Fruit fly (Drosophila melanogaster): ENCODE data around the gene Rel.

The Rel gene

DNA sequence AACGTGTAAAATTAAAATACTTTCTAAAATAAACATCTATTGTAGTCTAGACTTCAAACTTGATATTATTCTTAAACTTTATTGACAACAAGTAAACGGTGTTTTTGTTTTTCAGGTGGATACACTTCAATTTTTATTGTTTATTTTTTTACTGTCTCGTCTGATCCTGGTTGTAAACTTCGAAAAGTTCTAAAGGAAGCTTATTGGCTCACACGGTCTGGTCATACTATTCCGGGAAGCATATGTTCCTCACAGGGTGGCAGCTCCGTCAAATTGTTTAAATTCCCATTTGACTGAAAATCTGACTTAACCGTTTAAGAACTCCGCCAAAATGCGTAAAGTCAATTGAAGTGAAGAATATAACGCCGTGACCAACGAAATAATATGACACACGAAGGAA is 39.6 kb downstream of the Rel start, which contains the start of gene CG11983:
Gene CG11983 (plus strand): TSS at position 120 of the 400 bp plus-strand sequence.
- TF ChIP-seq noc (tag; optimal IDR thresholded peaks at IDR 0.05): no peak

dm6 chr3R:9007258-9007657 is 40.5 kb downstream of the Rel start:
- no peak for TF ChIP-seq noc (tag; optimal IDR thresholded peaks at IDR 0.05)

dm6 chr3R:9006129-9006528 is 41.6 kb downstream of the Rel start, which contains the start of the genes Prosbeta3 and Iru:
Gene Prosbeta3, minus strand, starts transcription at chr3R:9006226.
Gene Iru, plus strand, starts transcription at chr3R:9006456.
- no peak for TF ChIP-seq noc (tag; optimal IDR thresholded peaks at IDR 0.05)

dm6 chr3R:9003600-9004223 is 44.1 kb downstream of the Rel start, which contains the start of the genes CG31100 and CG11980:
Gene CG31100, minus strand, starts transcription at chr3R:9003650.
Gene CG11980, plus strand, starts transcription at chr3R:9004017.
- no peak for TF ChIP-seq noc (tag; optimal IDR thresholded peaks at IDR 0.05)

DNA sequence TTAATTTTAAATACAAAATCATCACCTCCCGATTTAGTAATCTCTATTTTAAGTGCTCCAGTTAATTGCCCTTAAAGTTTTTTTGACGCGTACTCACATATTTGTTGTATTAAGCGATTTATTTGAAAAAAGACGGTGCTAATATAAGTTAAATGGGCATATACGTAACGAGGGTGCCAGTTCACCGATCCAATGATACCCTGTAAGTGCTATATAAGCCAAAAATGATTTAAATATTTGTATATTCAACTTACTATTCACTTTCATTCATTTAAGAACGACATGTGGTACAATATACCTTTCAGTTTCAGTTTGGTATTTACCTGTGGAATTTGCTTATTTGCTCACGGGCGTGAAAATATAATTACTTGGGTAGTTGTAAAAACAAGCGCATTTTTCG is 45.2 kb downstream of the Rel start:
- no peak for TF ChIP-seq noc (tag; optimal IDR thresholded peaks at IDR 0.05)

DNA sequence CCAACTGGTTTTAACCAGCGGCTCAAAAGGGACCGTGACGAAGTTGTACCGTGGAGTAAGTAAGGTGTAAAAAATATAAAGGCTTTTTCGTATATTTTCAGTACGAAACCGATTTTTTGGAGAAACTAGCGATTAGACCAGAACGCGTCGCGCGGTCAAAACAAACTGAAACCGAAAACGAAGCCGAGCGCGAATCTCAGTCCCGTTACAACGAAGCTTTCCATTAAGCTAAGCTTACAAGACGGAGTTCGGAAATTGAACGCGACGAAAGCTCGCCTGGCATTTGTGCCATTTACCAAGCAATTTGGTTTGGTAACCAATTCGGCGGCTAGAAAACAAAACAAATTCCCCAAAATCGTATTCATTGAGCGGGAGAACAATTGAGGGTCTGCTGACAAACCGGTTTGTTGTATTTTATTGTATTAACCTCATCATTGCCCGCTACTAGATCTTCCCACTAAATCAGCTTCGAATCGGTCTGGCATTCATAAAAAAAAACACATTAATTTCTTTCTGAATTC is 46.0 kb downstream of the Rel start:
- TF ChIP-seq noc (tag; optimal IDR thresholded peaks at IDR 0.05): no peak

DNA sequence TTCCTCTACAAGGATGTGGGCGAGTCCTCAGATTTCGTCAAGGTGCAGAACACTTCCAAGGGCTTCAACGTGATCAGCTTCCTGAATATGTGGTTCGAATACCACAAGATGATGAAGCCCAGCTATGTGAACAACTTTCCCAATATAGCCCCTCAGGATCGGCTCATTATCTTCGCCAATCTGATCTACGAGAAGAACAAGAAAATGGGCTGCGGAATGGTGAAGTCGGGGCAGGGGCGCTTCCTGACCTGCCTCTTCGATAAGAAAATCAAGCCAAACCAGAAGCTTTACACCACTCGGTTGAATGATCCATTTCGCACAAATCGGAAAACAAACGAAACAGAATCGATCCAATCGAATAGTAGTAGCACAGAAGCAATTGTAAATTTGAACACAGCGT is 49.5 kb downstream of the Rel start:
- no peak for TF ChIP-seq noc (tag; optimal IDR thresholded peaks at IDR 0.05)

dm6 chr3R:8997397-8997796 is 50.4 kb downstream of the Rel start, which contains the start of gene CG11977:
Gene CG11977, plus strand, starts transcription at chr3R:8997697.
- TF ChIP-seq noc (tag; optimal IDR thresholded peaks at IDR 0.05): no peak

Data from whole organism, larva.